Worm (Caenorhabditis elegans) whole organism, late embryonic: ENCODE measurements around the gene nstp-6.

ENCODE experiments used
- F13H6.1 ChIP-seq: sonication (generic microtip); optimal IDR thresholded peaks from 2 replicates; lab custom pipeline; 2016; ENCODE audit warnings: missing genetic modification characterization, missing compliant biosample characterization
- Y22D7AL.16 ChIP-seq: sonication (generic microtip); optimal IDR thresholded peaks from 2 replicates; lab custom pipeline; 2016; ENCODE audit warnings: missing genetic modification characterization, missing compliant biosample characterization
- ahr-1 ChIP-seq: sonication (generic microtip); optimal IDR thresholded peaks from 2 replicates; lab custom pipeline; 2016; ENCODE audit warnings: missing genetic modification characterization, missing compliant biosample characterization
- ceh-19 ChIP-seq: fragments of 200-800 bp; sonication (Bioruptor generic); optimal IDR thresholded peaks from 2 replicates; lab custom pipeline; 2018; ENCODE audit warnings: mild to moderate bottlenecking, missing genetic modification characterization, missing compliant biosample characterization
- ceh-2 ChIP-seq: sonication (generic microtip); optimal IDR thresholded peaks from 2 replicates; lab custom pipeline; 2016; ENCODE audit warnings: missing genotype, missing genetic modification characterization, missing compliant biosample characterization
- ceh-22 ChIP-seq: sonication (generic microtip); optimal IDR thresholded peaks from 2 replicates; lab custom pipeline; 2017; ENCODE audit warnings: missing biosample characterization, missing genetic modification characterization
- ceh-24 ChIP-seq: sonication (generic microtip); optimal IDR thresholded peaks from 2 replicates; lab custom pipeline; 2016; ENCODE audit warnings: mild to moderate bottlenecking, missing genetic modification characterization, missing compliant biosample characterization
- ceh-30 ChIP-seq: fragments of 150-350 bp; optimal IDR thresholded peaks from 2 replicates; lab custom pipeline; 2014; ENCODE audit warnings: missing biosample characterization, missing genetic modification characterization
- ceh-31 ChIP-seq: sonication (generic microtip); optimal IDR thresholded peaks from 2 replicates; lab custom pipeline; 2016; ENCODE audit warnings: missing genetic modification characterization, missing compliant biosample characterization
- ceh-34 ChIP-seq: sonication (generic microtip); optimal IDR thresholded peaks from 2 replicates; lab custom pipeline; 2016; ENCODE audit warnings: mild to moderate bottlenecking, missing genetic modification characterization, missing compliant biosample characterization
- ceh-45 ChIP-seq: fragments of 200-800 bp; sonication (Bioruptor generic); IDR thresholded peaks from 2 replicates; pipeline ENCODE4 v1.3.6; 2022; ENCODE audit warnings: missing genetic modification reagents, missing genetic modification characterization, missing compliant biosample characterization
- ceh-48 ChIP-seq: sonication (generic microtip); optimal IDR thresholded peaks from 2 replicates; lab custom pipeline; 2016; ENCODE audit warnings: missing genetic modification characterization, inconsistent platforms, missing compliant biosample characterization
- ceh-9 ChIP-seq: sonication (generic microtip); optimal IDR thresholded peaks from 2 replicates; lab custom pipeline; 2016; ENCODE audit warnings: mild to moderate bottlenecking, missing genetic modification characterization, inconsistent platforms, missing compliant biosample characterization
- che-1 ChIP-seq: sonication (generic microtip); optimal IDR thresholded peaks from 2 replicates; lab custom pipeline; 2016; ENCODE audit warnings: mild to moderate bottlenecking, missing genetic modification characterization, missing compliant biosample characterization
- dve-1 ChIP-seq: sonication (generic microtip); optimal IDR thresholded peaks from 2 replicates; lab custom pipeline; 2017; ENCODE audit warnings: antibody characterized with exemption, mild to moderate bottlenecking, missing genetic modification characterization, missing compliant biosample characterization
- elt-4 ChIP-seq: sonication (generic microtip); optimal IDR thresholded peaks from 2 replicates; lab custom pipeline; 2016; ENCODE audit warnings: missing genetic modification characterization, missing compliant biosample characterization
- eyg-1 ChIP-seq: sonication (generic microtip); optimal IDR thresholded peaks from 2 replicates; lab custom pipeline; 2016; ENCODE audit warnings: missing genotype, missing genetic modification characterization, missing compliant biosample characterization
- fax-1 ChIP-seq: sonication (generic microtip); optimal IDR thresholded peaks from 2 replicates; lab custom pipeline; 2016; ENCODE audit warnings: missing genotype, missing genetic modification characterization, missing compliant biosample characterization
- fkh-6 ChIP-seq: sonication (generic microtip); optimal IDR thresholded peaks from 2 replicates; lab custom pipeline; 2016; ENCODE audit warnings: missing genetic modification characterization, missing compliant biosample characterization
- gmeb-2 ChIP-seq: sonication (generic microtip); optimal IDR thresholded peaks from 2 replicates; lab custom pipeline; 2016; ENCODE audit warnings: missing genetic modification characterization, inconsistent platforms, missing compliant biosample characterization
- hlh-15 ChIP-seq: sonication (generic microtip); optimal IDR thresholded peaks from 2 replicates; lab custom pipeline; 2016; ENCODE audit warnings: missing genetic modification characterization, missing compliant biosample characterization
- hlh-6 ChIP-seq: sonication (generic microtip); optimal IDR thresholded peaks from 2 replicates; lab custom pipeline; 2016; ENCODE audit warnings: missing genotype, missing genetic modification characterization, missing compliant biosample characterization
- madf-2 ChIP-seq: sonication (generic microtip); optimal IDR thresholded peaks from 2 replicates; lab custom pipeline; 2017; ENCODE audit warnings: missing genetic modification characterization, missing compliant biosample characterization
- mec-3 ChIP-seq: sonication (generic microtip); optimal IDR thresholded peaks from 2 replicates; lab custom pipeline; 2016; ENCODE audit warnings: borderline replicate concordance, missing genetic modification characterization, missing compliant biosample characterization
- nfya-1 ChIP-seq: sonication (generic microtip); optimal IDR thresholded peaks from 2 replicates; lab custom pipeline; 2017; ENCODE audit warnings: missing genetic modification characterization, mild to moderate bottlenecking, missing compliant biosample characterization, antibody characterized with exemption, moderate library complexity
- nhr-232 ChIP-seq: sonication (generic microtip); optimal IDR thresholded peaks from 2 replicates; lab custom pipeline; 2016; ENCODE audit warnings: missing genetic modification characterization, missing compliant biosample characterization
- pat-9 ChIP-seq: fragments of 200-800 bp; sonication (Bioruptor generic); optimal IDR thresholded peaks from 2 replicates; lab custom pipeline; 2018; ENCODE audit warnings: mild to moderate bottlenecking, missing genetic modification characterization, moderate library complexity, missing compliant biosample characterization
- pha-2 ChIP-seq: sonication (generic microtip); optimal IDR thresholded peaks from 2 replicates; lab custom pipeline; 2017; ENCODE audit warnings: mild to moderate bottlenecking, missing genetic modification characterization, missing compliant biosample characterization
- pha-4 ChIP-seq: fragments of 150-350 bp; optimal IDR thresholded peaks from 2 replicates; lab custom pipeline; 2018; ENCODE audit warnings: missing biosample characterization, missing genetic modification reagents, missing genetic modification characterization
- pqm-1 ChIP-seq: sonication (generic microtip); optimal IDR thresholded peaks from 2 replicates; lab custom pipeline; 2016; ENCODE audit warnings: missing genetic modification characterization, missing compliant biosample characterization
- pros-1 ChIP-seq: fragments of 150-350 bp; optimal IDR thresholded peaks from 2 replicates; lab custom pipeline; 2014; ENCODE audit warnings: missing biosample characterization, missing genetic modification reagents, missing genetic modification characterization
- ref-2 ChIP-seq: sonication (generic microtip); optimal IDR thresholded peaks from 2 replicates; lab custom pipeline; 2016; ENCODE audit warnings: missing genetic modification characterization, missing compliant biosample characterization
- rnt-1 ChIP-seq: sonication (generic microtip); optimal IDR thresholded peaks from 2 replicates; lab custom pipeline; 2016; ENCODE audit warnings: missing genetic modification characterization, missing compliant biosample characterization
- sox-4 ChIP-seq: sonication (generic microtip); optimal IDR thresholded peaks from 2 replicates; lab custom pipeline; 2017; ENCODE audit warnings: mild to moderate bottlenecking, missing genetic modification characterization, inconsistent platforms, missing compliant biosample characterization
- syd-9 ChIP-seq: sonication (generic microtip); optimal IDR thresholded peaks from 2 replicates; lab custom pipeline; 2016; ENCODE audit warnings: mild to moderate bottlenecking, missing genetic modification characterization, moderate library complexity, missing compliant biosample characterization
- tbx-2 ChIP-seq: sonication (generic microtip); optimal IDR thresholded peaks from 2 replicates; lab custom pipeline; 2016; ENCODE audit warnings: missing genetic modification characterization, missing compliant biosample characterization
- tbx-7 ChIP-seq: sonication (generic microtip); optimal IDR thresholded peaks from 2 replicates; lab custom pipeline; 2016; ENCODE audit warnings: missing genotype, missing genetic modification characterization, missing compliant biosample characterization
- ttx-3 ChIP-seq: sonication (generic microtip); optimal IDR thresholded peaks from 2 replicates; lab custom pipeline; 2016; ENCODE audit warnings: missing genetic modification reagents, missing genetic modification characterization, missing compliant biosample characterization
- unc-55 ChIP-seq: sonication (generic microtip); optimal IDR thresholded peaks from 2 replicates; lab custom pipeline; 2017; ENCODE audit warnings: missing biosample characterization, missing genetic modification reagents, missing genetic modification characterization
- zip-5 ChIP-seq: sonication (generic microtip); optimal IDR thresholded peaks from 2 replicates; lab custom pipeline; 2016; ENCODE audit warnings: missing genetic modification characterization, missing compliant biosample characterization

Gene nstp-6

ce11 chrIV:3520957-3521356, 26.4 kb downstream of the nstp-6 start:
- TF ChIP-seq madf-2 (tag; lab: Kevin White, UChicago) (no peak), ceh-9 (tag; lab: Kevin White, UChicago) (no peak), che-1 (tag; lab: Kevin White, UChicago) (no peak), pha-2 (tag; lab: Kevin White, UChicago) (no peak), syd-9 (tag; lab: Kevin White, UChicago) (peak; percentile 7), nhr-232 (no peak), tbx-2 (tag; lab: Kevin White, UChicago) (peak; percentile 11), zip-5 (no peak), ceh-22 (tag; lab: Kevin White, UChicago) (peak; percentile 36), ceh-24 (tag; lab: Kevin White, UChicago) (no peak), ceh-34 (tag; lab: Kevin White, UChicago) (peak; percentile 95), F13H6.1 (tag; lab: Kevin White, UChicago) (no peak), ref-2 (tag; lab: Kevin White, UChicago) (peak; percentile 63), ceh-31 (tag; lab: Kevin White, UChicago) (peak; percentile 49), Y22D7AL.16 (tag; lab: Kevin White, UChicago) (no peak), fkh-6 (tag; lab: Kevin White, UChicago) (peak; percentile 38), eyg-1 (peak; percentile 21), ttx-3 (no peak), ceh-2 (tag; lab: Kevin White, UChicago) (peak; percentile 39), pros-1 (tag; lab: Kevin White, UChicago) (no peak)

ce11 chrIV:3520374-3520773, 27.0 kb downstream of the nstp-6 start:
- TF ChIP-seq sox-4 (tag; lab: Kevin White, UChicago) = no peak
- no peak for TF ChIP-seq ceh-19 (GFP tag; lab: Kevin White, UChicago)
- TF ChIP-seq hlh-6 (tag; lab: Kevin White, UChicago) = no peak
- TF ChIP-seq tbx-7 (tag; lab: Kevin White, UChicago) = no peak
- no peak for TF ChIP-seq elt-4
- TF ChIP-seq ref-2 (tag; lab: Kevin White, UChicago) = no peak
- no peak for TF ChIP-seq ceh-24 (tag; lab: Kevin White, UChicago)
- TF ChIP-seq zip-5 = no peak
- TF ChIP-seq ceh-48 = no peak
- no peak for TF ChIP-seq nhr-232
- no peak for TF ChIP-seq unc-55 (GFP tag; lab: Kevin White, UChicago)

DNA sequence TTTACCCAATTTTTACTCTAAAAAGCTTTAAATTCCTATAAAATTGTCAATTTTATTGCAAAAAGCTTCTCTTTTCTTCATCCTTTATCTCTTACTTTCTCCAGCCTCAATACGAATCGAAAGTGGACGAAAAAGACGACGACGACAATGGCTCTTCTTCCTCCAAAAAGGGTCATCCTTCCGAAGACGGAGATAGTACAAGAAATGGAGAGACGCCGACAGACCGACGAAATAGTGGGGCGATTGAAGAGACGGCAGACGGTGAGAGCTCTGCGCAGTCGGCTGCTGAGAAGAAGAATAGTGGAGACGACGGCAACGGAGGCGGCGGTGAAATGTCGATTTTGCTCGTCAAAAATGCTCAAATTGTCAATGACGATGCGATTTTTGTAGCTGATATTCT, 28.0 kb downstream of the nstp-6 start:
- TF ChIP-seq dve-1 (tag; lab: Kevin White, UChicago) (no peak), ceh-45 (GFP tag; lab: Robert Waterston, UW) (no peak), pat-9 (tag; lab: Kevin White, UChicago) (no peak), ref-2 (tag; lab: Kevin White, UChicago) (no peak), ahr-1 (tag; lab: Kevin White, UChicago) (no peak), mec-3 (tag; lab: Kevin White, UChicago) (no peak), unc-55 (GFP tag; lab: Kevin White, UChicago) (peak; percentile 50), gmeb-2 (tag; lab: Kevin White, UChicago) (no peak), nfya-1 (tag; lab: Kevin White, UChicago) (peak; percentile 29), che-1 (tag; lab: Kevin White, UChicago) (no peak), ceh-30 (tag; lab: Kevin White, UChicago) (no peak), pha-2 (tag; lab: Kevin White, UChicago) (no peak), rnt-1 (no peak), pqm-1 (no peak), ceh-31 (tag; lab: Kevin White, UChicago) (peak; percentile 46)

DNA sequence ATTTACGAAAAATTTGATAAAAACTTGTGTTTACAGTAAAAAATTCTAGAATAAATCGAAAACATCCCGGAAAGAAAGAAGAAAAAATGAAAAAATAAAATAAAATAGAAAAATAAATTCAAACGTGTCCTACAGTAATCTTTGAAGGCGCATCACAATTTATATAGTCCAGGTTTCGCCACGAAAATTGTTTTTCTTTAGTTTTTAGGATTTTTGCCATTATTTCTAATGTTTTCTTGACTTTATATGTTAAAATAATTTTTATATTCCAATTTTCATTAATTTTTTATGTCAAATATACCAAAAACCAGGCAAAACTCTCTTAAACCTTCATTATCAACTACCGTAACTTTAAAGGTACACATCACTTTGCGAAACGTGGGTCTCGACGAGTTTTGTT, 29.8 kb downstream of the nstp-6 start:
- TF ChIP-seq ahr-1 (tag; lab: Kevin White, UChicago) (no peak), dve-1 (tag; lab: Kevin White, UChicago) (no peak), zip-5 (no peak), rnt-1 (no peak), hlh-15 (no peak), ceh-19 (GFP tag; lab: Kevin White, UChicago) (no peak), pros-1 (tag; lab: Kevin White, UChicago) (no peak), fax-1 (tag; lab: Kevin White, UChicago) (no peak), syd-9 (tag; lab: Kevin White, UChicago) (no peak), Y22D7AL.16 (tag; lab: Kevin White, UChicago) (no peak), pha-4 (no peak)
- TF ChIP-seq, all 69 proteins: peak for 0
